Fruit fly (Drosophila melanogaster): ENCODE results near the gene CG2126.

The CG2126 gene

dm6 chr3R:31808571-31808970 lies 32.1 kb upstream of the CG2126 start:
- no peak for TF ChIP-seq ase (GFP tag; IDR thresholded peaks at IDR 0.05)
- 0 out of 3 replicates have a peak, but pooled peaks have one; percentile 9 for TF ChIP-seq CG2199 (GFP tag; IDR thresholded peaks at IDR 0.05)
- no peak for TF ChIP-seq CG3838 (GFP tag; optimal IDR thresholded peaks at IDR 0.05)
- no peak for TF ChIP-seq CG42726 (GFP tag; IDR thresholded peaks at IDR 0.05; ENCODE audit: partially characterized antibody)
- peak; percentile 9 for TF ChIP-seq twi (tag; optimal IDR thresholded peaks at IDR 0.05)
- TF ChIP-seq exex (tag; optimal IDR thresholded peaks at IDR 0.05) = peak; percentile 2

dm6 chr3R:31805228-31805738 lies 28.8 kb upstream of the CG2126 start, which contains the start of the genes CG42233 and CG1971:
TSS of gene CG42233 (minus strand) at chr3R:31805278.
TSS of gene CG1971 (plus strand) at chr3R:31805468.
- TF ChIP-seq hb (GFP tag; IDR thresholded peaks at IDR 0.05; ENCODE audit: partially characterized antibody) (peak; percentile 69; the same call in 1 of the 3 replicates), BEAF-32 (GFP tag; optimal IDR thresholded peaks at IDR 0.05) (peak; percentile 16), Xbp1 (GFP tag; optimal IDR thresholded peaks at IDR 0.05) (peak; percentile 24), Sox100B (GFP tag; optimal IDR thresholded peaks at IDR 0.05) (no peak), sens-2 (GFP tag; IDR thresholded peaks at IDR 0.05) (no peak), CG4707 (GFP tag; optimal IDR thresholded peaks at IDR 0.05) (peak; percentile 30), CG2116 (GFP tag; optimal IDR thresholded peaks at IDR 0.05) (no peak), Ptx1 (GFP tag; IDR thresholded peaks at IDR 0.05) (peak; percentile 53), Hsf (GFP tag; optimal IDR thresholded peaks at IDR 0.05) (peak; percentile 46), Gug (GFP tag; IDR thresholded peaks at IDR 0.05) (peak; percentile 68), shn (GFP tag; optimal IDR thresholded peaks at IDR 0.05) (peak; percentile 28), CG12104 (GFP tag; optimal IDR thresholded peaks at IDR 0.05) (no peak), CG13775 (GFP tag; optimal IDR thresholded peaks at IDR 0.05) (peak; percentile 26), pum (GFP tag; optimal IDR thresholded peaks at IDR 0.05) (peak; percentile 31), bbx (GFP tag; IDR thresholded peaks at IDR 0.05; ENCODE audit: partially characterized antibody) (peak; percentile 30; the same call in 1 of the 2 replicates), CG7786 (GFP tag; optimal IDR thresholded peaks at IDR 0.05) (peak; percentile 29), pan (optimal IDR thresholded peaks at IDR 0.05) (no peak), pan (GFP tag; optimal IDR thresholded peaks at IDR 0.05 in 1 of 2, IDR thresholded peaks at IDR 0.05 in 1 of 2) (peak in 1 of 2 experiments; percentile 44), Deaf1 (tag; optimal IDR thresholded peaks at IDR 0.05) (no peak), CG9932 (GFP tag; IDR thresholded peaks at IDR 0.05) (0 out of 2 replicates have a peak, but pooled peaks have one; percentile 31), grn (GFP tag; optimal IDR thresholded peaks at IDR 0.05) (peak; percentile 44), Gsc (GFP tag; IDR thresholded peaks at IDR 0.05) (no peak), HLHmδ (GFP tag; optimal IDR thresholded peaks at IDR 0.05) (no peak), CG14014 (GFP tag; IDR thresholded peaks at IDR 0.05) (0 out of 2 replicates have a peak, but pooled peaks have one; percentile 19), CG7372 (GFP tag; IDR thresholded peaks at IDR 0.05) (no peak), CG17802 (tag; optimal IDR thresholded peaks at IDR 0.05) (no peak), Atf6 (GFP tag; IDR thresholded peaks at IDR 0.05) (peak; percentile 25; the same call in 1 of the 2 replicates), MESR4 (GFP tag; optimal IDR thresholded peaks at IDR 0.05) (peak; percentile 19), ab (GFP tag; optimal IDR thresholded peaks at IDR 0.05) (no peak), mld (GFP tag; IDR thresholded peaks at IDR 0.05; ENCODE audit: partially characterized antibody) (peak; percentile 40; the same call in 1 of the 3 replicates), mam (GFP tag; optimal IDR thresholded peaks at IDR 0.05) (peak; percentile 25), gce (GFP tag; IDR thresholded peaks at IDR 0.05) (no peak; the same call in 2 of the 3 replicates), CG33557 (GFP tag; optimal IDR thresholded peaks at IDR 0.05) (peak; percentile 21), stwl (tag; optimal IDR thresholded peaks at IDR 0.05) (peak; percentile 5), Oli (tag; optimal IDR thresholded peaks at IDR 0.05) (peak; percentile 27), Aef1 (GFP tag; IDR thresholded peaks at IDR 0.05) (peak; percentile 30; the same call in 1 of the 3 replicates), gt (GFP tag; IDR thresholded peaks at IDR 0.05) (no peak), dati (GFP tag; IDR thresholded peaks at IDR 0.05) (no peak), CG10979 (tag; optimal IDR thresholded peaks at IDR 0.05) (peak; percentile 37), dmrt11E (tag; optimal IDR thresholded peaks at IDR 0.05) (peak; percentile 16), HmgZ (tag; optimal IDR thresholded peaks at IDR 0.05) (peak; percentile 3), CTCF (GFP tag; optimal IDR thresholded peaks at IDR 0.05) (peak; percentile 8), corto (GFP tag; optimal IDR thresholded peaks at IDR 0.05) (no peak)

Data from whole organism, embryonic.